Worm (Caenorhabditis elegans) whole organism, L2 larva: ENCODE results near the gene ZK856.4.

Experiments
- C34F6.9 ChIP-seq: fragments of 150-350 bp; optimal IDR thresholded peaks from 2 replicates; lab custom pipeline; 2014; ENCODE audit warnings: missing biosample characterization, missing genetic modification characterization
- ama-1 ChIP-seq: fragments of 150-350 bp; optimal IDR thresholded peaks from 2 replicates; lab custom pipeline; 2018; ENCODE audit warnings: inconsistent platforms
- blmp-1 ChIP-seq: sonication (generic microtip); optimal IDR thresholded peaks from 2 replicates; lab custom pipeline; 2017; ENCODE audit warnings: missing genetic modification characterization, mild to moderate bottlenecking, missing compliant biosample characterization, antibody characterized with exemption, moderate library complexity; ENCODE audit not compliant: insufficient read depth
- ceh-16 ChIP-seq: fragments of 150-350 bp; optimal IDR thresholded peaks from 2 replicates; lab custom pipeline; 2014; ENCODE audit warnings: missing biosample characterization, missing genetic modification characterization
- egl-27 ChIP-seq: sonication (generic microtip); optimal IDR thresholded peaks from 3 replicates; lab custom pipeline; 2017; ENCODE audit warnings: missing biosample characterization, missing genetic modification reagents, missing genetic modification characterization
- fos-1 ChIP-seq: fragments of 150-350 bp; optimal IDR thresholded peaks from 2 replicates; lab custom pipeline; 2014; ENCODE audit warnings: missing biosample characterization, missing genetic modification characterization
- lin-13 ChIP-seq: fragments of 150-350 bp; optimal IDR thresholded peaks from 2 replicates; lab custom pipeline; 2014; ENCODE audit warnings: missing biosample characterization, missing genetic modification reagents, missing genetic modification characterization
- nhr-12 ChIP-seq: fragments of 150-350 bp; optimal IDR thresholded peaks from 2 replicates; lab custom pipeline; 2014; ENCODE audit warnings: missing biosample characterization, missing genetic modification characterization
- nhr-21 ChIP-seq: fragments of 150-350 bp; optimal IDR thresholded peaks from 2 replicates; lab custom pipeline; 2014; ENCODE audit warnings: missing biosample characterization, missing genetic modification characterization
- nhr-6 ChIP-seq: fragments of 150-350 bp; optimal IDR thresholded peaks from 2 replicates; lab custom pipeline; 2014; ENCODE audit warnings: missing biosample characterization, missing genetic modification characterization
- nhr-77 ChIP-seq: fragments of 150-350 bp; optimal IDR thresholded peaks from 2 replicates; lab custom pipeline; 2014; ENCODE audit warnings: missing biosample characterization, missing genetic modification characterization
- skn-1 ChIP-seq: sonication (generic microtip); optimal IDR thresholded peaks from 2 replicates; lab custom pipeline; 2017; ENCODE audit warnings: missing biosample characterization, missing genetic modification characterization
- unc-62 ChIP-seq: fragments of 150-350 bp; optimal IDR thresholded peaks from 2 replicates; lab custom pipeline; 2014; ENCODE audit warnings: missing biosample characterization, missing genetic modification reagents, missing genetic modification characterization

- TF ChIP-seq C34F6.9 (tag; lab: Kevin White, UChicago) (no peak), blmp-1 (tag; lab: Kevin White, UChicago) (no peak), ama-1 (lab: Kevin White, UChicago) (no peak), fos-1 (tag; lab: Kevin White, UChicago) (no peak), nhr-77 (tag; lab: Kevin White, UChicago) (no peak), nhr-12 (tag; lab: Kevin White, UChicago) (no peak), nhr-6 (tag; lab: Kevin White, UChicago) (no peak), ceh-16 (tag; lab: Kevin White, UChicago) (no peak), unc-62 (GFP tag; lab: Kevin White, UChicago) (no peak), lin-13 (GFP tag; lab: Kevin White, UChicago) (no peak), egl-27 (no peak), skn-1 (no peak), nhr-21 (no peak)
Measured at ce11 chrV:10198386-10198785, 15.3 kb downstream of the ZK856.4 start, which contains the start of gene ZK856.6.
